Worm (Caenorhabditis elegans): Measurements from ENCODE around the gene srlf-1.

ce11 chrII:7753500-7753899, 36.9 kb upstream of the srlf-1 start, which contains the start of gene trx-1:
- TF ChIP-seq ham-2 (GFP tag; optimal IDR thresholded peaks at IDR 0.05) (no peak), snpc-4 (tag; optimal IDR thresholded peaks at IDR 0.05) (no peak), lsy-2 (tag; optimal IDR thresholded peaks at IDR 0.05) (no peak), unc-62 (GFP tag; optimal IDR thresholded peaks at IDR 0.05) (no peak), pha-4 (tag; optimal IDR thresholded peaks at IDR 0.05) (no peak), mls-2 (tag; optimal IDR thresholded peaks at IDR 0.05) (no peak), mep-1 (tag; optimal IDR thresholded peaks at IDR 0.05) (no peak), nhr-76 (tag; optimal IDR thresholded peaks at IDR 0.05) (no peak), nhr-2 (tag; optimal IDR thresholded peaks at IDR 0.05) (no peak), nhr-237 (tag; optimal IDR thresholded peaks at IDR 0.05) (no peak)
